Worm (Caenorhabditis elegans) whole organism, early embryonic: Measurements from ENCODE around the gene W04E12.9.

ENCODE experiments used
- ama-1 ChIP-seq: fragments of 150-350 bp; optimal IDR thresholded peaks from 2 replicates; lab custom pipeline; 2014
- hmbx-1 ChIP-seq: sonication (generic microtip); optimal IDR thresholded peaks from 2 replicates; lab custom pipeline; 2016; ENCODE audit warnings: mild to moderate bottlenecking, missing genetic modification characterization, missing compliant biosample characterization
- hnd-1 ChIP-seq: sonication (generic microtip); optimal IDR thresholded peaks from 2 replicates; lab custom pipeline; 2016; ENCODE audit warnings: missing genetic modification characterization, missing compliant biosample characterization
- pes-1 ChIP-seq: fragments of 200-800 bp; sonication (Bioruptor generic); IDR thresholded peaks from 2 replicates; pipeline ENCODE4 v1.3.6; 2022; ENCODE audit warnings: missing genetic modification reagents, missing genetic modification characterization, missing compliant biosample characterization
- scrt-1 ChIP-seq: fragments of 200-800 bp; sonication (Bioruptor generic); IDR thresholded peaks from 2 replicates; pipeline ENCODE4 v1.3.6; 2022; ENCODE audit warnings: missing genetic modification characterization, missing compliant biosample characterization
- sea-1 ChIP-seq: fragments of 200-800 bp; sonication (Bioruptor generic); conservative IDR thresholded peaks from 2 replicates; pipeline ENCODE4 v1.3.6; 2022; ENCODE audit warnings: missing genetic modification characterization, missing compliant biosample characterization
- tbx-37 ChIP-seq: fragments of 200-800 bp; sonication (Bioruptor generic); conservative IDR thresholded peaks from 2 replicates; pipeline ENCODE4 v1.3.6; 2022; ENCODE audit warnings: missing genetic modification reagents, missing genetic modification characterization, missing compliant biosample characterization
- tra-4 ChIP-seq: sonication (generic microtip); optimal IDR thresholded peaks from 2 replicates; lab custom pipeline; 2017; ENCODE audit warnings: missing genetic modification characterization, missing compliant biosample characterization

DNA sequence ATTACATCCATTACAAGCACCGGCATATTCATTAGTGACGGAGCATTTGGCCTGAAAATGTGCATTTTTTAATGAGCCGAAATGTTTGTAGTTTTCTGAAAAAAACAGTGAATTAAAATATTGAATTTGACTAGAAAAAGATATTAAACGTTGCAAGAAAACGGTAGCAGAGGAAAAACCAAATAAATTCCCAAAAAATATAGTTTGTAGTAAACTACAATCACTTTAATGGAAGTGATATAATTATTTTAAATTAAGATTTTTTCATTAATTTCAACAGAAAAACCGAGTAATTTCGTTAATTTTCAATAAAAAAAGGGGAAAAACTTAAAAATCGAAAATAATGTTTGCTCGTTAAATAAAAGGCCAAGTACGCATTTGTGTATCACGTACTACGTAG is 15.3 kb downstream of the W04E12.9 start, which contains the start of gene M162.15:
- TF ChIP-seq ama-1 (lab: Kevin White, UChicago) = no peak
- TF ChIP-seq hnd-1 = no peak
- no peak for TF ChIP-seq hmbx-1 (tag; lab: Kevin White, UChicago)
- TF ChIP-seq tbx-37 = no peak
- TF ChIP-seq scrt-1 (GFP tag; lab: Robert Waterston, UW) = no peak
- no peak for TF ChIP-seq sea-1 (GFP tag; lab: Robert Waterston, UW)
- no peak for TF ChIP-seq tra-4 (tag; lab: Kevin White, UChicago)
- no peak for TF ChIP-seq pes-1
